Worm (Caenorhabditis elegans) whole organism, L2 larva: ENCODE measurements around the gene cyp-23A1.

Experiments
- C34F6.9 ChIP-seq: fragments of 150-350 bp; optimal IDR thresholded peaks from 2 replicates; lab custom pipeline; 2014; ENCODE audit warnings: missing biosample characterization, missing genetic modification characterization
- F13H6.1 ChIP-seq: sonication (generic microtip); optimal IDR thresholded peaks from 2 replicates; lab custom pipeline; 2016; ENCODE audit warnings: missing genetic modification characterization, missing compliant biosample characterization
- R02D3.7 ChIP-seq: fragments of 150-350 bp; optimal IDR thresholded peaks from 2 replicates; lab custom pipeline; 2014; ENCODE audit warnings: missing biosample characterization, missing genetic modification characterization
- Y55F3AM.14 ChIP-seq: fragments of 200-800 bp; sonication (Bioruptor generic); optimal IDR thresholded peaks from 2 replicates; lab custom pipeline; 2018; ENCODE audit warnings: mild to moderate bottlenecking, missing genetic modification characterization, missing compliant biosample characterization
- ZK546.5 ChIP-seq: sonication (generic microtip); optimal IDR thresholded peaks from 2 replicates; lab custom pipeline; 2017; ENCODE audit warnings: missing biosample characterization, missing genetic modification characterization
- alr-1 ChIP-seq: fragments of 150-350 bp; optimal IDR thresholded peaks from 2 replicates; lab custom pipeline; 2014; ENCODE audit warnings: missing biosample characterization, missing genetic modification characterization
- aly-2 ChIP-seq: fragments of 150-350 bp; optimal IDR thresholded peaks from 2 replicates; lab custom pipeline; 2014; ENCODE audit warnings: missing biosample characterization, missing genetic modification characterization
- ama-1 ChIP-seq: fragments of 150-350 bp; optimal IDR thresholded peaks from 2 replicates; lab custom pipeline; 2018; ENCODE audit warnings: inconsistent platforms
- blmp-1 ChIP-seq: sonication (generic microtip); optimal IDR thresholded peaks from 2 replicates; lab custom pipeline; 2017; ENCODE audit warnings: missing genetic modification characterization, mild to moderate bottlenecking, missing compliant biosample characterization, antibody characterized with exemption, moderate library complexity; ENCODE audit not compliant: insufficient read depth
- ceh-16 ChIP-seq: fragments of 150-350 bp; optimal IDR thresholded peaks from 2 replicates; lab custom pipeline; 2014; ENCODE audit warnings: missing biosample characterization, missing genetic modification characterization
- crh-2 ChIP-seq: sonication (generic microtip); optimal IDR thresholded peaks from 2 replicates; lab custom pipeline; 2017; ENCODE audit warnings: missing biosample characterization, missing genetic modification characterization
- dmd-4 ChIP-seq: sonication (generic microtip); optimal IDR thresholded peaks from 2 replicates; lab custom pipeline; 2017; ENCODE audit warnings: missing biosample characterization, missing genetic modification characterization
- egl-27 ChIP-seq: sonication (generic microtip); optimal IDR thresholded peaks from 3 replicates; lab custom pipeline; 2017; ENCODE audit warnings: missing biosample characterization, missing genetic modification reagents, missing genetic modification characterization
- elt-1 ChIP-seq: fragments of 150-350 bp; optimal IDR thresholded peaks from 2 replicates; lab custom pipeline; 2014; ENCODE audit warnings: missing biosample characterization, missing genetic modification characterization
- elt-3 ChIP-seq: sonication (generic microtip); optimal IDR thresholded peaks from 2 replicates; lab custom pipeline; 2017; ENCODE audit warnings: missing biosample characterization, missing genetic modification characterization
- fos-1 ChIP-seq: fragments of 150-350 bp; optimal IDR thresholded peaks from 2 replicates; lab custom pipeline; 2014; ENCODE audit warnings: missing biosample characterization, missing genetic modification characterization
- gmeb-1 ChIP-seq: fragments of 150-350 bp; optimal IDR thresholded peaks from 2 replicates; lab custom pipeline; 2014; ENCODE audit warnings: missing biosample characterization, missing genetic modification characterization
- lin-11 ChIP-seq: fragments of 150-350 bp; sonication (generic microtip); optimal IDR thresholded peaks from 2 replicates; lab custom pipeline; 2014; ENCODE audit warnings: missing biosample characterization, missing genetic modification characterization, inconsistent platforms, mixed read lengths
- lin-13 ChIP-seq: fragments of 150-350 bp; optimal IDR thresholded peaks from 2 replicates; lab custom pipeline; 2014; ENCODE audit warnings: missing biosample characterization, missing genetic modification reagents, missing genetic modification characterization
- lin-39 ChIP-seq: fragments of 150-350 bp; optimal IDR thresholded peaks from 2 replicates; lab custom pipeline; 2014; ENCODE audit warnings: missing biosample characterization, missing genetic modification reagents, missing genetic modification characterization
- lsy-2 ChIP-seq, 2 experiments: fragments of 150-350 bp in 1 of 2; sonication (generic microtip) in 1 of 2; optimal IDR thresholded peaks; 2 replicates each; lab custom pipeline; 2014 to 2017; ENCODE audit warnings: missing biosample characterization in 2 of 2, missing genetic modification characterization in 2 of 2
- mbf-1 ChIP-seq: sonication (generic microtip); optimal IDR thresholded peaks from 2 replicates; lab custom pipeline; 2017; ENCODE audit warnings: missing biosample characterization, missing genetic modification characterization
- mdl-1 ChIP-seq, 2 experiments: fragments of 150-350 bp in 1 of 2; sonication (generic microtip) in 1 of 2; optimal IDR thresholded peaks; 2 replicates each; lab custom pipeline; 2017; ENCODE audit warnings: missing biosample characterization in 2 of 2, missing genetic modification characterization in 2 of 2
- nhr-10 ChIP-seq: sonication (generic microtip); optimal IDR thresholded peaks from 2 replicates; lab custom pipeline; 2017; ENCODE audit warnings: missing biosample characterization, missing genetic modification characterization
- nhr-11 ChIP-seq: fragments of 150-350 bp; optimal IDR thresholded peaks from 2 replicates; lab custom pipeline; 2014; ENCODE audit warnings: missing biosample characterization, missing genetic modification characterization
- nhr-12 ChIP-seq: fragments of 150-350 bp; optimal IDR thresholded peaks from 2 replicates; lab custom pipeline; 2014; ENCODE audit warnings: missing biosample characterization, missing genetic modification characterization
- nhr-129 ChIP-seq: fragments of 150-350 bp; optimal IDR thresholded peaks from 2 replicates; lab custom pipeline; 2014; ENCODE audit warnings: missing biosample characterization, missing genetic modification characterization
- nhr-21 ChIP-seq: fragments of 150-350 bp; optimal IDR thresholded peaks from 2 replicates; lab custom pipeline; 2014; ENCODE audit warnings: missing biosample characterization, missing genetic modification characterization
- nhr-23 ChIP-seq: fragments of 150-350 bp; optimal IDR thresholded peaks from 2 replicates; lab custom pipeline; 2014; ENCODE audit warnings: missing biosample characterization, missing genetic modification reagents, missing genetic modification characterization
- nhr-237 ChIP-seq: fragments of 150-350 bp; optimal IDR thresholded peaks from 2 replicates; lab custom pipeline; 2014; ENCODE audit warnings: missing biosample characterization, missing genetic modification characterization
- nhr-25 ChIP-seq: fragments of 150-350 bp; sonication (generic microtip); optimal IDR thresholded peaks from 3 replicates; lab custom pipeline; 2014; ENCODE audit warnings: missing biosample characterization, missing genetic modification characterization
- nhr-6 ChIP-seq: fragments of 150-350 bp; optimal IDR thresholded peaks from 2 replicates; lab custom pipeline; 2014; ENCODE audit warnings: missing biosample characterization, missing genetic modification characterization
- nhr-77 ChIP-seq: fragments of 150-350 bp; optimal IDR thresholded peaks from 2 replicates; lab custom pipeline; 2014; ENCODE audit warnings: missing biosample characterization, missing genetic modification characterization
- peb-1 ChIP-seq: fragments of 150-350 bp; optimal IDR thresholded peaks from 2 replicates; lab custom pipeline; 2014; ENCODE audit warnings: missing biosample characterization, missing genetic modification characterization
- sem-4 ChIP-seq: fragments of 150-350 bp; optimal IDR thresholded peaks from 2 replicates; lab custom pipeline; 2014; ENCODE audit warnings: missing biosample characterization, missing genetic modification reagents, missing genetic modification characterization
- skn-1 ChIP-seq: sonication (generic microtip); optimal IDR thresholded peaks from 2 replicates; lab custom pipeline; 2017; ENCODE audit warnings: missing biosample characterization, missing genetic modification characterization
- sma-3 ChIP-seq: sonication (generic microtip); optimal IDR thresholded peaks from 2 replicates; lab custom pipeline; 2016; ENCODE audit warnings: missing genetic modification reagents, missing genetic modification characterization, missing compliant biosample characterization
- sma-9 ChIP-seq, 2 experiments: fragments of 150-350 bp in 1 of 2; sonication (generic microtip) in 1 of 2; optimal IDR thresholded peaks; 2 replicates each; lab custom pipeline; 2014 to 2016; ENCODE audit warnings: missing genetic modification characterization in 2 of 2, mild to moderate bottlenecking in 1 of 2, missing biosample characterization in 1 of 2, missing compliant biosample characterization in 1 of 2, missing genetic modification reagents in 1 of 2, moderate library complexity in 1 of 2
- unc-39 ChIP-seq: fragments of 150-350 bp; optimal IDR thresholded peaks from 2 replicates; lab custom pipeline; 2014; ENCODE audit warnings: missing biosample characterization, missing genetic modification characterization
- unc-55 ChIP-seq: fragments of 150-350 bp; sonication (generic microtip); optimal IDR thresholded peaks from 3 replicates; lab custom pipeline; 2014; ENCODE audit warnings: missing biosample characterization, missing genetic modification reagents, missing genetic modification characterization
- unc-62 ChIP-seq: fragments of 150-350 bp; optimal IDR thresholded peaks from 2 replicates; lab custom pipeline; 2014; ENCODE audit warnings: missing biosample characterization, missing genetic modification reagents, missing genetic modification characterization
- zag-1 ChIP-seq: fragments of 150-350 bp; optimal IDR thresholded peaks from 2 replicates; lab custom pipeline; 2014; ENCODE audit warnings: missing biosample characterization, missing genetic modification characterization
- ztf-1 ChIP-seq: fragments of 200-800 bp; sonication (Bioruptor generic); conservative IDR thresholded peaks from 2 replicates; pipeline ENCODE4 v1.3.6; 2022; ENCODE audit warnings: missing genetic modification characterization, missing compliant biosample characterization
- ztf-11 ChIP-seq: sonication (generic microtip); optimal IDR thresholded peaks from 2 replicates; lab custom pipeline; 2017; ENCODE audit warnings: missing biosample characterization, missing genetic modification characterization
- ztf-4 ChIP-seq: fragments of 150-350 bp; optimal IDR thresholded peaks from 2 replicates; lab custom pipeline; 2014; ENCODE audit warnings: missing biosample characterization, missing genetic modification characterization

Gene cyp-23A1

ce11 chrII:4494532-4494931, 17.5 kb upstream of the cyp-23A1 start:
- peak; percentile 71 for TF ChIP-seq nhr-129 (tag; lab: Kevin White, UChicago)
- TF ChIP-seq C34F6.9, result peak; percentile 36
- TF ChIP-seq sma-9 (GFP tag; optimal IDR thresholded peaks at IDR 0.05; lab: Kevin White, UChicago), result peak; percentile 69
- no peak for TF ChIP-seq sma-9 (tag; optimal IDR thresholded peaks at IDR 0.05; lab: Kevin White, UChicago)
- TF ChIP-seq Y55F3AM.14 (GFP tag; lab: Kevin White, UChicago), result no peak
- TF ChIP-seq F13H6.1, result peak; percentile 48
- TF ChIP-seq lsy-2 (tag; optimal IDR thresholded peaks at IDR 0.05; lab: Kevin White, UChicago), result peak in 1 of 2 experiments; percentile 45

ce11 chrII:4495844-4496243, 16.2 kb upstream of the cyp-23A1 start:
- peak; percentile 64 for TF ChIP-seq fos-1 (tag; lab: Kevin White, UChicago)
- no peak for TF ChIP-seq egl-27 (tag; lab: Kevin White, UChicago)

DNA sequence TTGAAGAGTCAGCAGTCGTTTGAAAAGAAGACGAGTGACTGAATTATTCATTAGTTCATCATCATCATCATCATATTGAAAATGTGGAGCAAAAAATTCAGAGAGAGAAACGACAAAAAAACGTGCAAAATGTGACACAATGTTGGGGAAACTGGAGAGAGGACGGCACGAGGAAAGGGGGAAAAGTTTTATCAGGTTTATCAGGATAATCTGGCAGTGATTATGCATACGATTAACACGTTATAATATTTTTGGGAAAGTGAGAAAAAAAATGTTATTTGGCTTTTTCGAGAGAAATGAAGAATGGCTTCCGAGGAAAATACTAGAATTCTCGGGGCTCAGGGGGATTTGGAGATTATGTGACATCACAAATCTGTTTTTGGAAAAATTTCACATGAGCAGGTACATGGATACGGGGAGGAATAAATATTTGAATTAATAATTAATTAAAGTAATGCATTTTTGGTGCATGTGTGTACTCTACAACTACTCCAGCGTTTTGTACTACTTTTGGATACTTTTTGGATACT, 6.8 kb upstream of the cyp-23A1 start, which contains the start of gene camt-1:
Gene camt-1 (minus strand): TSS at position 51 of the 530 bp plus-strand sequence.
- no peak for TF ChIP-seq peb-1 (tag; lab: Kevin White, UChicago)
- TF ChIP-seq ztf-11 (tag; lab: Kevin White, UChicago), result no peak
- TF ChIP-seq F13H6.1, result no peak
- TF ChIP-seq nhr-129 (tag; lab: Kevin White, UChicago), result peak; percentile 4

- TF ChIP-seq ama-1 (lab: Kevin White, UChicago) (no peak), dmd-4 (tag; lab: Kevin White, UChicago) (no peak), sem-4 (tag; lab: Kevin White, UChicago) (peak; percentile 60), lsy-2 (tag; optimal IDR thresholded peaks at IDR 0.05; lab: Kevin White, UChicago) (peak; percentile 45 to 78), nhr-11 (tag; lab: Kevin White, UChicago) (no peak), unc-39 (tag; lab: Kevin White, UChicago) (no peak), nhr-77 (tag; lab: Kevin White, UChicago) (no peak), Y55F3AM.14 (GFP tag; lab: Kevin White, UChicago) (no peak), nhr-25 (tag; lab: Kevin White, UChicago) (no peak), unc-62 (GFP tag; lab: Kevin White, UChicago) (no peak), lin-11 (tag; lab: Kevin White, UChicago) (peak; percentile 17), F13H6.1 (peak; percentile 84), egl-27 (tag; lab: Kevin White, UChicago) (peak; percentile 10), lin-13 (GFP tag; lab: Kevin White, UChicago) (peak; percentile 45), ceh-16 (tag; lab: Kevin White, UChicago) (no peak), lin-39 (tag; lab: Kevin White, UChicago) (no peak), nhr-129 (tag; lab: Kevin White, UChicago) (peak; percentile 84), C34F6.9 (peak; percentile 82), elt-3 (tag; lab: Kevin White, UChicago) (no peak), elt-1 (no peak), ztf-1 (no peak), gmeb-1 (tag; lab: Kevin White, UChicago) (no peak), peb-1 (tag; lab: Kevin White, UChicago) (no peak), nhr-10 (tag; lab: Kevin White, UChicago) (no peak), skn-1 (tag; lab: Kevin White, UChicago) (no peak), fos-1 (tag; lab: Kevin White, UChicago) (peak; percentile 42), blmp-1 (tag; lab: Kevin White, UChicago) (no peak), unc-55 (GFP tag; lab: Kevin White, UChicago) (peak; percentile 80), mdl-1 (tag; optimal IDR thresholded peaks at IDR 0.05; lab: Kevin White, UChicago) (peak; percentile 75 to 88), nhr-237 (tag; lab: Kevin White, UChicago) (no peak), mbf-1 (tag; lab: Kevin White, UChicago) (no peak), nhr-23 (tag; lab: Kevin White, UChicago) (no peak), R02D3.7 (tag; lab: Kevin White, UChicago) (no peak), aly-2 (tag; lab: Kevin White, UChicago) (no peak), ztf-4 (no peak), sma-3 (GFP tag; lab: Kevin White, UChicago) (no peak), ZK546.5 (tag; lab: Kevin White, UChicago) (no peak), alr-1 (no peak), nhr-21 (no peak), nhr-6 (tag; lab: Kevin White, UChicago) (no peak), nhr-12 (no peak), ztf-11 (tag; lab: Kevin White, UChicago) (no peak), crh-2 (tag; lab: Kevin White, UChicago) (peak; percentile 76), zag-1 (peak; percentile 43)
Observed at ce11 chrII:4506552-4507291, 5.3 kb upstream of the cyp-23A1 start.
